Fruit fly (Drosophila melanogaster): ENCODE data around the gene CG32085.

The CG32085 gene

DNA sequence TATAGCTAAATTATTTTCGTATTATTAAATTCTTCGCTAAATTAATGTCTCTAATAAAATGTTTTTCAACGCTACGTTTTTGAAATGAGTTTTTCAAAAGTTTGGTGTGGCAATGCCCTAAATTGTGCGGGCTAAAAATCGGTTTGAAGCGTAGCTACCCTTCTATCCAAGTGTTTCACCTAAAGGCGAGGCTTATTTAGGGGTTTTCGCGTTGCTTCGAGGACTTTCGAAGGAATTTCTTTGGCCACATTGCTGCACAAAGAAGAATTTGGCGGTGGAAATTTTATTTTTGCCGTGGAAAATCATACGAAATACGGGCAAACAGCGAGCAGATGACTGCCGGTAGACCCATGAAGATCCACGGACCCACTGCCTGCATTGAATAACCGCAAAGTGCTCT lies 1.6 kb upstream of the CG32085 start, which contains the start of gene TfIIEalpha (continued):
- TF ChIP-seq zfh2 (GFP tag; optimal IDR thresholded peaks at IDR 0.05) = peak; percentile 8
- TF ChIP-seq CG9437 (GFP tag; optimal IDR thresholded peaks at IDR 0.05) = no peak
- peak; percentile 62 for TF ChIP-seq Hmr (GFP tag; optimal IDR thresholded peaks at IDR 0.05)
- TF ChIP-seq H2.0 (GFP tag; IDR thresholded peaks at IDR 0.05) = 0 out of 2 replicates have a peak, but pooled peaks have one; percentile 3
- TF ChIP-seq CTCF (GFP tag; optimal IDR thresholded peaks at IDR 0.05) = peak; percentile 16

- TF ChIP-seq az2 (GFP tag; optimal IDR thresholded peaks at IDR 0.05) (no peak), sim (GFP tag; IDR thresholded peaks at IDR 0.05) (no peak), abd-A (tag; optimal IDR thresholded peaks at IDR 0.05) (peak; percentile 22), btn (GFP tag; optimal IDR thresholded peaks at IDR 0.05) (no peak), CG15073 (GFP tag; optimal IDR thresholded peaks at IDR 0.05) (no peak), esg (GFP tag; conservative IDR thresholded peaks at IDR 0.05) (no peak), dan (GFP tag; IDR thresholded peaks at IDR 0.05) (no peak), ac (GFP tag; optimal IDR thresholded peaks at IDR 0.05) (no peak), CG1603 (tag; optimal IDR thresholded peaks at IDR 0.05) (no peak), CG8924 (tag; optimal IDR thresholded peaks at IDR 0.05) (no peak), wdn (GFP tag; IDR thresholded peaks at IDR 0.05) (no peak), Bdp1 (GFP tag; optimal IDR thresholded peaks at IDR 0.05) (no peak), gcm2 (GFP tag; optimal IDR thresholded peaks at IDR 0.05) (no peak), CG3163 (GFP tag; optimal IDR thresholded peaks at IDR 0.05) (no peak), da (GFP tag; optimal IDR thresholded peaks at IDR 0.05) (no peak), D19B (GFP tag; optimal IDR thresholded peaks at IDR 0.05) (no peak), CG11398 (GFP tag; optimal IDR thresholded peaks at IDR 0.05) (no peak), CG5180 (GFP tag; optimal IDR thresholded peaks at IDR 0.05) (peak; percentile 91), CG8388 (GFP tag; optimal IDR thresholded peaks at IDR 0.05) (no peak), grau (tag; optimal IDR thresholded peaks at IDR 0.05) (no peak), Scr (GFP tag; IDR thresholded peaks at IDR 0.05; ENCODE audit: partially characterized antibody) (peak; percentile 14; the same call in 1 of the 2 replicates), lmd (GFP tag; IDR thresholded peaks at IDR 0.05) (no peak), Adf1 (GFP tag; IDR thresholded peaks at IDR 0.05) (peak; percentile 5; the same call in 1 of the 2 replicates), nom (GFP tag; optimal IDR thresholded peaks at IDR 0.05) (no peak), bowl (GFP tag; IDR thresholded peaks at IDR 0.05) (no peak), dmrt99B (tag; optimal IDR thresholded peaks at IDR 0.05) (no peak), Lpt (GFP tag; optimal IDR thresholded peaks at IDR 0.05) (no peak), twi (tag; optimal IDR thresholded peaks at IDR 0.05) (no peak), Hr78 (GFP tag; optimal IDR thresholded peaks at IDR 0.05) (no peak), onecut (GFP tag; IDR thresholded peaks at IDR 0.05) (peak; percentile 98), CG2199 (GFP tag; IDR thresholded peaks at IDR 0.05) (no peak), CG18619 (GFP tag; optimal IDR thresholded peaks at IDR 0.05) (no peak), Bteb2 (GFP tag; optimal IDR thresholded peaks at IDR 0.05) (no peak), CG4282 (GFP tag; optimal IDR thresholded peaks at IDR 0.05) (no peak), CrebB (tag; optimal IDR thresholded peaks at IDR 0.05) (no peak), CG15011 (GFP tag; optimal IDR thresholded peaks at IDR 0.05) (no peak), eve (GFP tag; optimal IDR thresholded peaks at IDR 0.05) (no peak), CG12942 (GFP tag; optimal IDR thresholded peaks at IDR 0.05) (no peak), CG16779 (GFP tag; IDR thresholded peaks at IDR 0.05) (no peak), Hr3 (GFP tag; optimal IDR thresholded peaks at IDR 0.05) (no peak), Antp (GFP tag; optimal IDR thresholded peaks at IDR 0.05) (no peak), CG3281 (GFP tag; optimal IDR thresholded peaks at IDR 0.05) (no peak), al (GFP tag; IDR thresholded peaks at IDR 0.05) (no peak), CG8281 (tag; optimal IDR thresholded peaks at IDR 0.05) (no peak), chinmo (GFP tag; IDR thresholded peaks at IDR 0.05; ENCODE audit: partially characterized antibody) (0 out of 4 replicates have a peak, but pooled peaks have one; percentile 48), amos (GFP tag; IDR thresholded peaks at IDR 0.05; ENCODE audit: partially characterized antibody) (no peak)
Observed at dm6 chr3L:11678313-11678817, 1.8 kb downstream of the CG32085 start.

Data from whole organism, embryonic.